Worm (Caenorhabditis elegans) whole organism, mixed stage, embryonic: ENCODE measurements around the gene coq-6.

Source experiments
- blmp-1 ChIP-seq: fragments of 150-350 bp; optimal IDR thresholded peaks from 2 replicates; lab custom pipeline; 2014; ENCODE audit warnings: missing biosample characterization, missing genetic modification characterization
- ces-1 ChIP-seq: fragments of 150-350 bp; optimal IDR thresholded peaks from 2 replicates; lab custom pipeline; 2014; ENCODE audit warnings: missing biosample characterization, missing genetic modification reagents, missing genetic modification characterization
- cnd-1 ChIP-seq: fragments of 200-800 bp; sonication (Bioruptor generic); optimal IDR thresholded peaks from 2 replicates; lab custom pipeline; 2018; ENCODE audit warnings: mild to moderate bottlenecking, missing genetic modification characterization, missing compliant biosample characterization
- elt-1 ChIP-seq: sonication (generic microtip); optimal IDR thresholded peaks from 2 replicates; lab custom pipeline; 2017; ENCODE audit warnings: missing genetic modification characterization, mild to moderate bottlenecking, missing compliant biosample characterization, antibody characterized with exemption, moderate library complexity, borderline replicate concordance; ENCODE audit not compliant: insufficient read depth
- elt-3 ChIP-seq: fragments of 150-350 bp; optimal IDR thresholded peaks from 2 replicates; lab custom pipeline; 2014; ENCODE audit warnings: missing biosample characterization, missing genetic modification characterization
- ham-2 ChIP-seq: fragments of 200-800 bp; sonication (Bioruptor generic); optimal IDR thresholded peaks from 2 replicates; lab custom pipeline; 2018; ENCODE audit warnings: mild to moderate bottlenecking, missing genetic modification characterization, missing compliant biosample characterization
- lin-13 ChIP-seq: fragments of 150-350 bp; optimal IDR thresholded peaks from 2 replicates; lab custom pipeline; 2014; ENCODE audit warnings: missing biosample characterization, missing genetic modification characterization
- lsy-2 ChIP-seq: fragments of 150-350 bp; optimal IDR thresholded peaks from 2 replicates; lab custom pipeline; 2014; ENCODE audit warnings: missing biosample characterization, missing genetic modification characterization
- nhr-12 ChIP-seq: fragments of 150-350 bp; optimal IDR thresholded peaks from 2 replicates; lab custom pipeline; 2014; ENCODE audit warnings: missing biosample characterization, missing genetic modification characterization
- pha-4 ChIP-seq: fragments of 150-350 bp; optimal IDR thresholded peaks from 2 replicates; lab custom pipeline; 2018; ENCODE audit warnings: missing biosample characterization, missing genetic modification reagents, missing genetic modification characterization

DNA sequence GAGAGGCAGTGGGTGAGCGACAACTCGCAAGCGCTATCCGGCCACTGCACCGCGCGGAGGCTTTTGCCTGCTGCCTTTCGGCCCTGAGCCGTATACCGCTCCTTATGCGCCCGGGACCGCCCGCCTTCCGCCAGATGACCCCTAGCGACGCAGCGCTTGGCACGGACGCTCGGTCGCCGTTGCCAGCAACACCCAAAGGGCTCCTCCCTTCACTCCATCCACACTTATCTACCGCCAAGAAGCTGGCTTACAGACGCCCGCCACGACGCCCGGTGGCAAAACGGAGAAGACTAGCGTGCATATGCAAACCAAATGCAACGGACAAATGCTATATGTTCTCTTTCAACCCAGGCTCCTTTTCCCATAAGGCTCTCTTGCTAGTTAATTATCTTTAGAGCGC, 43.2 kb upstream of the coq-6 start:
- TF ChIP-seq cnd-1 (tag; lab: Kevin White, UChicago): peak; percentile 1
- TF ChIP-seq elt-3 (tag; lab: Kevin White, UChicago): no peak
- TF ChIP-seq lin-13 (tag; lab: Kevin White, UChicago): no peak
- TF ChIP-seq blmp-1 (tag; lab: Kevin White, UChicago): no peak
- TF ChIP-seq pha-4: no peak
- no peak for TF ChIP-seq lsy-2 (tag; lab: Kevin White, UChicago)
- TF ChIP-seq elt-1 (tag; lab: Kevin White, UChicago): no peak
- peak; percentile 59 for TF ChIP-seq ces-1 (GFP tag; lab: Kevin White, UChicago)
- no peak for TF ChIP-seq nhr-12
- TF ChIP-seq ham-2 (GFP tag; lab: Kevin White, UChicago): no peak
